Worm (Caenorhabditis elegans): ENCODE measurements around the gene srh-186.
A peak's percentile ranks its signal among the peaks of the same experiment; 100 is the strongest.

The srh-186 gene

ce11 chrV:15915307-15915706 is 40.3 kb upstream of the srh-186 start:
- TF ChIP-seq nhr-25 (tag; optimal IDR thresholded peaks at IDR 0.05): no peak
- no peak for TF ChIP-seq ceh-16 (tag; optimal IDR thresholded peaks at IDR 0.05)
- no peak for TF ChIP-seq blmp-1 (tag; optimal IDR thresholded peaks at IDR 0.05; ENCODE audit: insufficient read depth)
- TF ChIP-seq elt-1 (tag; optimal IDR thresholded peaks at IDR 0.05): no peak
- no peak for TF ChIP-seq aly-2 (tag; optimal IDR thresholded peaks at IDR 0.05)
- no peak for TF ChIP-seq nhr-129 (tag; optimal IDR thresholded peaks at IDR 0.05)
- no peak for TF ChIP-seq sma-9 (GFP tag; optimal IDR thresholded peaks at IDR 0.05)
- no peak for TF ChIP-seq sma-9 (tag; optimal IDR thresholded peaks at IDR 0.05)
- no peak for TF ChIP-seq sem-4 (tag; optimal IDR thresholded peaks at IDR 0.05)
- no peak for TF ChIP-seq nhr-23 (tag; optimal IDR thresholded peaks at IDR 0.05)
- no peak for TF ChIP-seq ztf-4 (tag; optimal IDR thresholded peaks at IDR 0.05)
- TF ChIP-seq nhr-10 (tag; optimal IDR thresholded peaks at IDR 0.05): no peak
- no peak for TF ChIP-seq alr-1 (tag; optimal IDR thresholded peaks at IDR 0.05)
- TF ChIP-seq nhr-12 (tag; optimal IDR thresholded peaks at IDR 0.05): no peak
- TF ChIP-seq unc-39 (tag; optimal IDR thresholded peaks at IDR 0.05): no peak
- no peak for TF ChIP-seq F13H6.1 (tag; optimal IDR thresholded peaks at IDR 0.05)
- no peak for TF ChIP-seq Y55F3AM.14 (GFP tag; optimal IDR thresholded peaks at IDR 0.05)
- TF ChIP-seq ZK546.5 (tag; optimal IDR thresholded peaks at IDR 0.05): no peak

- TF ChIP-seq unc-39 (tag; optimal IDR thresholded peaks at IDR 0.05) (no peak), F13H6.1 (tag; optimal IDR thresholded peaks at IDR 0.05) (no peak), fos-1 (tag; optimal IDR thresholded peaks at IDR 0.05) (peak; percentile 63), ztf-4 (tag; optimal IDR thresholded peaks at IDR 0.05) (no peak), ztf-1 (GFP tag; conservative IDR thresholded peaks at IDR 0.05) (no peak), ama-1 (optimal IDR thresholded peaks at IDR 0.05) (no peak), ceh-16 (tag; optimal IDR thresholded peaks at IDR 0.05) (no peak), nhr-23 (tag; optimal IDR thresholded peaks at IDR 0.05) (no peak), lin-11 (tag; optimal IDR thresholded peaks at IDR 0.05) (no peak), nhr-77 (tag; optimal IDR thresholded peaks at IDR 0.05) (no peak), blmp-1 (tag; optimal IDR thresholded peaks at IDR 0.05; ENCODE audit: insufficient read depth) (no peak), ztf-11 (tag; optimal IDR thresholded peaks at IDR 0.05) (no peak), C34F6.9 (tag; optimal IDR thresholded peaks at IDR 0.05) (no peak), elt-1 (tag; optimal IDR thresholded peaks at IDR 0.05) (no peak), lin-13 (GFP tag; optimal IDR thresholded peaks at IDR 0.05) (no peak), nhr-21 (tag; optimal IDR thresholded peaks at IDR 0.05) (no peak), egl-27 (tag; optimal IDR thresholded peaks at IDR 0.05) (no peak), ZK546.5 (tag; optimal IDR thresholded peaks at IDR 0.05) (no peak), ceh-82 (tag; optimal IDR thresholded peaks at IDR 0.05) (no peak), crh-2 (tag; optimal IDR thresholded peaks at IDR 0.05) (peak; percentile 30), sma-9 (GFP tag; optimal IDR thresholded peaks at IDR 0.05) (peak; percentile 57), sma-9 (tag; optimal IDR thresholded peaks at IDR 0.05) (no peak), elt-3 (tag; optimal IDR thresholded peaks at IDR 0.05) (no peak)
These were observed 39.7 kb upstream of the srh-186 start, which contains the start of gene gst-38 for ce11 chrV:15915919-15916318. TSS of gene gst-38 (minus strand) at chrV:15916070.

ce11 chrV:15917458-15917857 is 38.1 kb upstream of the srh-186 start, which contains the start of gene F35E8.9:
TSS of gene F35E8.9 (minus strand) at chrV:15917558.
- TF ChIP-seq fos-1 (tag; optimal IDR thresholded peaks at IDR 0.05): no peak
- TF ChIP-seq crh-2 (tag; optimal IDR thresholded peaks at IDR 0.05): no peak
- no peak for TF ChIP-seq alr-1 (tag; optimal IDR thresholded peaks at IDR 0.05)
- no peak for TF ChIP-seq Y55F3AM.14 (GFP tag; optimal IDR thresholded peaks at IDR 0.05)
- no peak for TF ChIP-seq ama-1 (optimal IDR thresholded peaks at IDR 0.05)
- no peak for TF ChIP-seq skn-1 (tag; optimal IDR thresholded peaks at IDR 0.05)
- TF ChIP-seq zag-1 (tag; optimal IDR thresholded peaks at IDR 0.05): no peak
- TF ChIP-seq sma-3 (GFP tag; optimal IDR thresholded peaks at IDR 0.05): no peak

ce11 chrV:15920273-15920672 is 35.3 kb upstream of the srh-186 start, which contains the start of gene F35E8.10:
TSS of gene F35E8.10 (minus strand) at chrV:15920373.
- TF ChIP-seq skn-1 (tag; optimal IDR thresholded peaks at IDR 0.05): no peak
- TF ChIP-seq ZK546.5 (tag; optimal IDR thresholded peaks at IDR 0.05): no peak
- TF ChIP-seq mdl-1 (tag; optimal IDR thresholded peaks at IDR 0.05): no peak
- no peak for TF ChIP-seq ztf-11 (tag; optimal IDR thresholded peaks at IDR 0.05)
- TF ChIP-seq nhr-25 (tag; optimal IDR thresholded peaks at IDR 0.05): no peak
- no peak for TF ChIP-seq lin-13 (GFP tag; optimal IDR thresholded peaks at IDR 0.05)
- TF ChIP-seq F13H6.1 (tag; optimal IDR thresholded peaks at IDR 0.05): no peak
- no peak for TF ChIP-seq lin-11 (tag; optimal IDR thresholded peaks at IDR 0.05)
- no peak for TF ChIP-seq elt-3 (tag; optimal IDR thresholded peaks at IDR 0.05)
- no peak for TF ChIP-seq nhr-11 (tag; optimal IDR thresholded peaks at IDR 0.05)
- no peak for TF ChIP-seq mbf-1 (tag; optimal IDR thresholded peaks at IDR 0.05)
- no peak for TF ChIP-seq egl-27 (tag; optimal IDR thresholded peaks at IDR 0.05)
- no peak for TF ChIP-seq snpc-4 (tag; optimal IDR thresholded peaks at IDR 0.05)
- TF ChIP-seq unc-55 (GFP tag; optimal IDR thresholded peaks at IDR 0.05): no peak
- TF ChIP-seq alr-1 (tag; optimal IDR thresholded peaks at IDR 0.05): no peak

All from whole organism, L2 larva.